Worm (Caenorhabditis elegans): Measurements from ENCODE around the gene cex-2.

cex-2 gene

DNA sequence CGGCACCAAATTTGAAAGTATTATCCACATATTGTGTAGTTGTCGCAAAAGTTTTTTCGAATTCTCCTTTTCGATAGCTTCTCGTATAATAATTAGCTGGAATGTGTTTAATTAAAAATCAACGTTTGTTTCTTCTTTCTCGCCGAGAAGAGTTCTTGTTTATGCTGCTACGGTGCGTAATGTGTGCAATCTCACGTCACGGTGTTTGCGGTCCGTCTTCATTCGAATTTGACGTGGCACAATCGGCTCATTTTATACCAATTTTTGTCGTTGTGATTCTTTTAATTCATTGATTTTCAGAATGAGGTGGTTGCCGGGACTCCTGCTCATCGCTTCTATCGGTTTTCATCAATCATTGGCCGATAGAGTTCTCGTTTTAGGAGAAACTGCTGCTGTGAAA is 29.0 kb upstream of the cex-2 start, which contains the start of gene ostb-1:
Gene ostb-1 (plus strand): TSS at position 301 of the 400 bp plus-strand sequence.
- no peak for TF ChIP-seq rnt-1 (tag; optimal IDR thresholded peaks at IDR 0.05)
- peak; percentile 15 for TF ChIP-seq elt-2 (tag; optimal IDR thresholded peaks at IDR 0.05)
- peak; percentile 12 for TF ChIP-seq nfya-1 (tag; optimal IDR thresholded peaks at IDR 0.05)

DNA sequence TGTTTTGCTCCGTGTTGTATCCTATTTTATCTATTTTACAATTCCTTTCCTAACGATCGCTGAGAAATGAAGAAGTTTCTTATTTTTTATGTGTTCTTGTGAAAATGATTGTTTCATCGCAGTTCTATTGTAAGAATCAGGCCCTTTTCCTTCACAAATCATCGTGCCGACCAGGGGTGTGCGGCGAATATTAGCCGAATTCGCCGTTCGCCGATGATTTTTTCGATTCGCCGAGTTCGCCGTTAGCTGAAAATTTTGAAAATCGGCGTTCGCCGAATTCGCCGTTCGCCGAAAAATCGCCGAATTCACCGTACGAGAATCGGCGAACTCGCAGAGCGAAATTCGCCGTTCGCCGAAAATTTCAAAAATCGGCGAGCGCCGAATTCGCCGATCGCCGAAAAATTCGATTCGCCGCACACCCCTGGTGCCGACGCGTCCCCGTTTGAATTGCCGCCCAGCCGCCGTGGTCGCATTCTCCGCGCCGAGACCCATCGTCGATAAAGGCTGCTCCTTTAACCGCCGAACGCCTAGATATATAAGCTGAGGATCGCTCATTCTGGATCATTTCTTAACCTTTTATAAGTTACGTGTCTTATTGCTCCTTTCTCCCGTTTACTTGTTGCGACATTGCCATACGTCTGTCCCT is 28.4 kb upstream of the cex-2 start:
- TF ChIP-seq K09A11.1 (tag; optimal IDR thresholded peaks at IDR 0.05; ENCODE audit: insufficient read depth) = peak; percentile 29
- TF ChIP-seq ama-1 (optimal IDR thresholded peaks at IDR 0.05) = no peak

DNA sequence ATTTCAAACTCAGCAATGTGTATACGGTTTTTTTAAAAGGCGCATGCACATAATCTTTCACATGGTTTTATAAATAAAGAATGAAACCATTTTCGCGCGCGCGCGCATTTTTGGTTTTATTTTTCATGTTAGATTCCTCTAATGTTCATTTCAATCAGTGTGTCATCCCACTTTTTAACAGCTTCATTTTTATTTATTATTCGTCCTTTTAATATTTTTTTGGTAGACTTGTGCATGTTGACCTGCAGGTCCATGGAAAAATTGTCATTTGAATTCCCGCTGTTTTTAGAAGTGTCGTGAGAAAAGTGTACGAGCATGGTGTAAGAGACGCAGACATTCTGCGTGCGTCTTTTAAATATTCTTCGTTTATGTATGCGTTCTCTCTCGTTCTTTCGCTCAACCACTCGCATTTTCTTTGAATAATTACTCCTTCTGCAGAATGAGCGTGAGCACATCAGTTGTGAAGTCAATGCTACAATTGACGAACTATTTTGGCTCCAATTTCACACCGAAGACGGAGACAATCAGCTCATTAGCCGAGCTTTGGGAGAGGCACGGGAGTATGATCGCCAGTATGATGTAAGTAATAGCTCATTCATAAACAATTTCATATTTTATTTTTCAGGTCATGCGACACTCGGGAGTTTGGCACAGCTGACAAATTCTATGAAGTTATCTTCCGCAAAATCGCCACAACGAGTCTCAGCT is 25.2 kb upstream of the cex-2 start, which contains the start of gene lin-5:
Gene lin-5 (plus strand): TSS at position 354 of the 708 bp plus-strand sequence.
- TF ChIP-seq fax-1 (tag; optimal IDR thresholded peaks at IDR 0.05) = no peak
- TF ChIP-seq unc-55 (GFP tag; optimal IDR thresholded peaks at IDR 0.05) = peak; percentile 30
- no peak for TF ChIP-seq ets-4 (tag; optimal IDR thresholded peaks at IDR 0.05)
- peak; percentile 36 for TF ChIP-seq ref-2 (tag; optimal IDR thresholded peaks at IDR 0.05)
- TF ChIP-seq ceh-48 (tag; optimal IDR thresholded peaks at IDR 0.05) = no peak
- no peak for TF ChIP-seq nhr-11 (tag; optimal IDR thresholded peaks at IDR 0.05)
- TF ChIP-seq pha-4 (tag; optimal IDR thresholded peaks at IDR 0.05) = no peak
- TF ChIP-seq K09A11.1 (tag; optimal IDR thresholded peaks at IDR 0.05; ENCODE audit: insufficient read depth) = no peak
- TF ChIP-seq eyg-1 (tag; optimal IDR thresholded peaks at IDR 0.05) = no peak
- TF ChIP-seq ama-1 (optimal IDR thresholded peaks at IDR 0.05) = no peak
- peak; percentile 40 for TF ChIP-seq nfya-1 (tag; optimal IDR thresholded peaks at IDR 0.05)
- TF ChIP-seq unc-86 (tag; optimal IDR thresholded peaks at IDR 0.05) = no peak
- TF ChIP-seq ceh-45 (GFP tag; IDR thresholded peaks at IDR 0.05) = no peak
- peak; percentile 36 for TF ChIP-seq ceh-34 (tag; optimal IDR thresholded peaks at IDR 0.05)
- TF ChIP-seq ceh-31 (tag; optimal IDR thresholded peaks at IDR 0.05) = peak; percentile 68
- no peak for TF ChIP-seq C38D4.7 (GFP tag; optimal IDR thresholded peaks at IDR 0.05)
- TF ChIP-seq mec-3 (tag; optimal IDR thresholded peaks at IDR 0.05; ENCODE audit: borderline replicate concordance) = no peak
- TF ChIP-seq pax-1 (tag; optimal IDR thresholded peaks at IDR 0.05) = no peak
- TF ChIP-seq F13H6.1 (tag; optimal IDR thresholded peaks at IDR 0.05) = no peak
- no peak for TF ChIP-seq pqm-1 (tag; optimal IDR thresholded peaks at IDR 0.05)
- peak; percentile 24 for TF ChIP-seq tbx-2 (tag; optimal IDR thresholded peaks at IDR 0.05)
- TF ChIP-seq ahr-1 (tag; optimal IDR thresholded peaks at IDR 0.05) = no peak
- TF ChIP-seq ceh-22 (tag; optimal IDR thresholded peaks at IDR 0.05) = no peak
- no peak for TF ChIP-seq dve-1 (tag; optimal IDR thresholded peaks at IDR 0.05)
- TF ChIP-seq ceh-24 (tag; optimal IDR thresholded peaks at IDR 0.05) = no peak
- TF ChIP-seq npax-4 (tag; optimal IDR thresholded peaks at IDR 0.05) = no peak
- TF ChIP-seq pat-9 (tag; optimal IDR thresholded peaks at IDR 0.05) = no peak

DNA sequence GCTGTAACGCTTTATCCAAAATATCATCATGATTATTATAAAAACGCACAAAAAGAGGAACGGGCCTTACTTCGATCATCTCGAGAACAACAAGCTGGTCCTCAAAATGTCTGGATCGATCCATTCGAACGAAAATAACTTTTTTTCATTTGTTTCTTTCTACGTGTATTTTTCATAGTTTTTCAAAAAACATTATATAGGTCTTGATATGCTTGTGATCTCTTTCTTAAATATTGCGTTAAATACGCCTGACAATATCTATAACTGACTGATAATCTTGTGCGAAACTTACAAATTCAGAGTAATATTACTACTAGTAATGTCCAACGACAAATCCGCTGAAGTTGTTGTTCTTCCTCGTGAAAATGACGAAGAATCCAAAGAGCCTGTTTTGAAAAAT is 22.9 kb upstream of the cex-2 start, which contains the start of gene sds-22:
Gene sds-22 (plus strand): TSS at position 301 of the 400 bp plus-strand sequence.
- TF ChIP-seq hlh-6 (tag; optimal IDR thresholded peaks at IDR 0.05) (no peak), fkh-6 (tag; optimal IDR thresholded peaks at IDR 0.05) (no peak), unc-3 (GFP tag; conservative IDR thresholded peaks at IDR 0.05) (no peak), unc-3 (tag; optimal IDR thresholded peaks at IDR 0.05) (no peak), hlh-13 (GFP tag; optimal IDR thresholded peaks at IDR 0.05) (no peak), ceh-9 (tag; optimal IDR thresholded peaks at IDR 0.05) (no peak)
